Worm (Caenorhabditis elegans): Measurements from ENCODE around the gene srw-40.
A peak's percentile ranks its signal among the peaks of the same experiment; 100 is the strongest.

DNA sequence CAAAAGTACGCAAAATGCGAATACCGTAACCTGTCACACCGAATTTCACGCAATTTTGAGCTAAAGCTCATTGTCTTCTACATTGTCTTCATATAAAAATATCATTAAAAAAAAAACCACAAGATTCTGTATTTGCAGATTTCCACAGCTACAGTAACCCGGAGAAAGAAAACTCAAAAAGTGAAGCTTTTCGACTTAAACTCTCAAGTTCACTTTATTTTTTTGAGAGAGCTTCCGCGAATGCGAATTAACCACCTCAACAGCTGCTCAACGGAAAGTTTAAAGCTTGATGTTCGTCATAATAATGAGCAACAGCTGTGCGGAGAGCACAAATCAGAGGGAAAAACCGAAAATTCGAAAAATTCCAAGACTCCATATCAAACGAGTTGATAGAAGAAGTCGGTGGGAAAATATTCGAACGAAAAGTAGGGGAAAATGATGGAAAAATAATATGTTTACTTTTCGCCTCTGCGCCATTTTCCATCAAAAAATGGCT is 22.8 kb downstream of the srw-40 start:
- TF ChIP-seq ZK546.5 (tag; optimal IDR thresholded peaks at IDR 0.05) (no peak), nhr-25 (tag; optimal IDR thresholded peaks at IDR 0.05) (no peak), fkh-10 (GFP tag; optimal IDR thresholded peaks at IDR 0.05) (no peak), sea-2 (GFP tag; optimal IDR thresholded peaks at IDR 0.05) (no peak), elt-2 (tag; optimal IDR thresholded peaks at IDR 0.05) (no peak), pha-4 (tag; optimal IDR thresholded peaks at IDR 0.05) (peak; percentile 36), nhr-237 (tag; optimal IDR thresholded peaks at IDR 0.05) (no peak), nhr-76 (tag; optimal IDR thresholded peaks at IDR 0.05) (no peak), snpc-4 (tag; optimal IDR thresholded peaks at IDR 0.05) (no peak), unc-62 (GFP tag; optimal IDR thresholded peaks at IDR 0.05) (no peak), ama-1 (optimal IDR thresholded peaks at IDR 0.05) (no peak), nhr-67 (tag; optimal IDR thresholded peaks at IDR 0.05) (no peak), skn-1 (tag; optimal IDR thresholded peaks at IDR 0.05) (no peak)

All from whole organism, L3 larva.